Fruit fly (Drosophila melanogaster): ENCODE measurements around the gene mRpS31.
A peak's percentile ranks its signal among the peaks of the same experiment; 100 is the strongest.

The mRpS31 gene

DNA sequence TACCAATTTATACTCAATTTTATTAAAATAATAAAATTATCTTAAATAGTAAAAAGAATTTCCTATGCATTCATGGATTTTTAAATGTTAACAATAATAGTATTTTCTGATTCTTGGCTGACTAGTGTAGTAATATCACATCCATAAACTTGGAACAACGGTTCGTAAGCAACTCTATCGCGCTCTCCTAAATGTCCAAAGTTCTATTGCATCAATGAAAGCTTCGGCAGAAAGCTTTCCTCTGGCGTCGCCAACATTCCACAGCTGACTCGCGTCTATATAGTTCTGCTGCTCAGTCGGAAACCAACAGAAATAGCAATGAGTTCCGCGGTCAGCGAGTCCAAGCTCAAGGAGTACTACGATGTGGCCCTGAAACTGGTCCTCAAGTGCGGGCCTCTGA is 28.2 kb upstream of the mRpS31 start, which contains the start of gene CG17029:
TSS of gene CG17029 (plus strand) at position 113 of the 400 bp plus-strand sequence.
- TF ChIP-seq CG4318 (GFP tag; optimal IDR thresholded peaks at IDR 0.05): no peak
- no peak for TF ChIP-seq eg (GFP tag; IDR thresholded peaks at IDR 0.05)
- no peak for TF ChIP-seq Eip75B (GFP tag; optimal IDR thresholded peaks at IDR 0.05)
- TF ChIP-seq CG3032 (tag; optimal IDR thresholded peaks at IDR 0.05): no peak
- no peak for TF ChIP-seq CG11294 (GFP tag; IDR thresholded peaks at IDR 0.05)
- peak; percentile 6 for TF ChIP-seq CG16779 (tag; optimal IDR thresholded peaks at IDR 0.05)
- TF ChIP-seq CG1621 (tag; optimal IDR thresholded peaks at IDR 0.05): no peak
- TF ChIP-seq Eip78C (GFP tag): peak; percentile 14
- TF ChIP-seq CG3919 (GFP tag; optimal IDR thresholded peaks at IDR 0.05): no peak
- TF ChIP-seq fd85E (GFP tag; optimal IDR thresholded peaks at IDR 0.05): no peak
- TF ChIP-seq pdm3 (GFP tag; optimal IDR thresholded peaks at IDR 0.05): no peak
- no peak for TF ChIP-seq Hr4 (GFP tag; optimal IDR thresholded peaks at IDR 0.05)
- no peak for TF ChIP-seq esn (GFP tag; optimal IDR thresholded peaks at IDR 0.05)

- no peak for TF ChIP-seq CG4318 (GFP tag; optimal IDR thresholded peaks at IDR 0.05)
- TF ChIP-seq Ets96B (tag; optimal IDR thresholded peaks at IDR 0.05): no peak
- no peak for TF ChIP-seq spab (GFP tag; optimal IDR thresholded peaks at IDR 0.05)
- TF ChIP-seq CG31627 (GFP tag; optimal IDR thresholded peaks at IDR 0.05): peak; percentile 66
- TF ChIP-seq CG9139 (GFP tag; optimal IDR thresholded peaks at IDR 0.05): no peak
- TF ChIP-seq CG8632 (GFP tag; optimal IDR thresholded peaks at IDR 0.05): peak; percentile 40
- peak; percentile 66 for TF ChIP-seq cyc (GFP tag; optimal IDR thresholded peaks at IDR 0.05)
- TF ChIP-seq net (GFP tag; optimal IDR thresholded peaks at IDR 0.05): peak; percentile 32
- peak; percentile 70 for TF ChIP-seq Smox (GFP tag; optimal IDR thresholded peaks at IDR 0.05)
- peak; percentile 47 for TF ChIP-seq pdm3 (GFP tag; optimal IDR thresholded peaks at IDR 0.05)
- TF ChIP-seq CG11762 (GFP tag; optimal IDR thresholded peaks at IDR 0.05; ENCODE audit: insufficient read depth): peak; percentile 25
- TF ChIP-seq CG6854 (GFP tag; optimal IDR thresholded peaks at IDR 0.05): no peak
- no peak for TF ChIP-seq fd59A (GFP tag; optimal IDR thresholded peaks at IDR 0.05)
- TF ChIP-seq CG6792 (GFP tag; optimal IDR thresholded peaks at IDR 0.05): peak; percentile 44
- peak; percentile 85 for TF ChIP-seq Eip78C (GFP tag)
- TF ChIP-seq Sox102F (GFP tag; optimal IDR thresholded peaks at IDR 0.05): peak; percentile 49
- no peak for TF ChIP-seq CG32006 (GFP tag; optimal IDR thresholded peaks at IDR 0.05)
- TF ChIP-seq CG6808 (GFP tag; optimal IDR thresholded peaks at IDR 0.05): no peak
- TF ChIP-seq Gug (GFP tag; IDR thresholded peaks at IDR 0.05): peak; percentile 71
- TF ChIP-seq CG3919 (GFP tag; optimal IDR thresholded peaks at IDR 0.05): no peak
- no peak for TF ChIP-seq fd85E (GFP tag; optimal IDR thresholded peaks at IDR 0.05)
- no peak for TF ChIP-seq Sox15 (GFP tag; optimal IDR thresholded peaks at IDR 0.05)
- peak; percentile 70 for TF ChIP-seq CG6163 (GFP tag; IDR thresholded peaks at IDR 0.05)
- no peak for TF ChIP-seq CG10631 (GFP tag; optimal IDR thresholded peaks at IDR 0.05)
- peak; percentile 54; the same call in 2 of the 3 replicates for TF ChIP-seq CG8119 (GFP tag; IDR thresholded peaks at IDR 0.05)
- peak; percentile 46 for TF ChIP-seq CG6276 (GFP tag; optimal IDR thresholded peaks at IDR 0.05)
- no peak for TF ChIP-seq CG16779 (tag; optimal IDR thresholded peaks at IDR 0.05)
- peak; percentile 74 for TF ChIP-seq esn (GFP tag; optimal IDR thresholded peaks at IDR 0.05)
- peak; percentile 81 for TF ChIP-seq eg (GFP tag; IDR thresholded peaks at IDR 0.05)
- peak; percentile 32; the same call in 1 of the 2 replicates for TF ChIP-seq CG11294 (GFP tag; IDR thresholded peaks at IDR 0.05)
- TF ChIP-seq OdsH (GFP tag; optimal IDR thresholded peaks at IDR 0.05): no peak
- TF ChIP-seq CG34406 (GFP tag; optimal IDR thresholded peaks at IDR 0.05): peak; percentile 27
- no peak for TF ChIP-seq ss (GFP tag; optimal IDR thresholded peaks at IDR 0.05)
- TF ChIP-seq acj6 (GFP tag; optimal IDR thresholded peaks at IDR 0.05): peak; percentile 50
- TF ChIP-seq CG1621 (tag; optimal IDR thresholded peaks at IDR 0.05): no peak
- peak; percentile 56 for TF ChIP-seq Hr39 (GFP tag; optimal IDR thresholded peaks at IDR 0.05)
- TF ChIP-seq Eip93F (GFP tag; optimal IDR thresholded peaks at IDR 0.05): no peak
- TF ChIP-seq Hr38 (GFP tag; optimal IDR thresholded peaks at IDR 0.05): no peak
- TF ChIP-seq dac (GFP tag; optimal IDR thresholded peaks at IDR 0.05): no peak
- TF ChIP-seq CG10669 (GFP tag; optimal IDR thresholded peaks at IDR 0.05): no peak
- TF ChIP-seq Hr4 (GFP tag; optimal IDR thresholded peaks at IDR 0.05): no peak
- TF ChIP-seq Sox14 (GFP tag; optimal IDR thresholded peaks at IDR 0.05): peak; percentile 43
- TF ChIP-seq Eip75B (GFP tag; optimal IDR thresholded peaks at IDR 0.05): no peak
- TF ChIP-seq vri (GFP tag; optimal IDR thresholded peaks at IDR 0.05): peak; percentile 90
- TF ChIP-seq Met (GFP tag; optimal IDR thresholded peaks at IDR 0.05): no peak
- TF ChIP-seq Blimp-1 (GFP tag; optimal IDR thresholded peaks at IDR 0.05): no peak
- peak; percentile 46 for TF ChIP-seq achi (GFP tag; optimal IDR thresholded peaks at IDR 0.05)
Observed at dm6 chr3L:15977565-15977964, 27.4 kb upstream of the mRpS31 start.

All from whole organism, prepupa.